Fruit fly (Drosophila melanogaster): ENCODE measurements around the gene Vml.
A peak's percentile ranks its signal among the peaks of the same experiment; 100 is the strongest.

The Vml gene

DNA sequence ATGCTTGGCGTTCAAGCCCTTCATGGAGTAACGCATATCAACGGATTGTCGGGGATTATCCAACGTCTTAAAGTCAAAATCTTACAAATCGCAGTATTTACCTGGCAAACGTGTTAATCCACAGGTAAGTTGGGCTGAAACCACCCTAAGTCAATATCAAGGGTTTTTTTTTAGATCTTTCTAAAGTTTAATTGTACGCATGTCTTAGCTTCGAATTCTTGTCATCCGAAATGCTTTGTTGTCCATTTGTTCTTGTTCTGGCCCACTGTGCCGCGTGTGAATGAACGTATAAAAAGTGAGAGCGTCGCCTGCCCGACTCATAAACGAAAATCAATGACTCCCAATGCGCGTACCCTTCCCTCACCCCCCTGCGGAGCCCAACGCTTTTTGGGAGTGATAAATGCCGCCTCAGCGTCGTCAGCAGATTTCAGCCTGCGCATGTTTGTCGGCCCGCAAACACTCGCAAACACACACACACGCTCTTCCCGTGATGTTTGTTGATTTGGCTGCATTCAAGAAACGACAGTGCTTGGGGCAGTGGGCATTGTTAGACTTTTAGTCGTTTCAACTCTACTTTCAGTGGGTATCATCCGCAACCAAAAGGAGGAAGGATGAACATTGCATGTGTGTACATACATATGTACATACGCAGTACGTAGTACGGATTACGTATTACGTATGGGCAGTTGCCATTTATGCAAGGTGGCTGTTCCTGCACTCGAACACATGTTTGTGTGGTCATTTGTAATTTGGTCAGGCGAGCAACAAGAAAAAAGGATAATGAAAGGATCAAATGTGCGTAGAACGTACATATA is 20.8 kb downstream of the Vml start (continued):
- TF ChIP-seq nom (GFP tag; optimal IDR thresholded peaks at IDR 0.05) (peak; percentile 82), Nf-YA (GFP tag; IDR thresholded peaks at IDR 0.05) (peak; percentile 64), Scr (GFP tag; IDR thresholded peaks at IDR 0.05; ENCODE audit: partially characterized antibody) (no peak), wdn (GFP tag; IDR thresholded peaks at IDR 0.05) (no peak), Taf1 (GFP tag; IDR thresholded peaks at IDR 0.05) (peak; percentile 64; the same call in 1 of the 2 replicates), CG7928 (GFP tag; optimal IDR thresholded peaks at IDR 0.05) (peak; percentile 66), kay (GFP tag; optimal IDR thresholded peaks at IDR 0.05) (peak; percentile 88), btn (GFP tag; optimal IDR thresholded peaks at IDR 0.05) (peak; percentile 88), CG18476 (GFP tag; optimal IDR thresholded peaks at IDR 0.05) (peak; percentile 90)

DNA sequence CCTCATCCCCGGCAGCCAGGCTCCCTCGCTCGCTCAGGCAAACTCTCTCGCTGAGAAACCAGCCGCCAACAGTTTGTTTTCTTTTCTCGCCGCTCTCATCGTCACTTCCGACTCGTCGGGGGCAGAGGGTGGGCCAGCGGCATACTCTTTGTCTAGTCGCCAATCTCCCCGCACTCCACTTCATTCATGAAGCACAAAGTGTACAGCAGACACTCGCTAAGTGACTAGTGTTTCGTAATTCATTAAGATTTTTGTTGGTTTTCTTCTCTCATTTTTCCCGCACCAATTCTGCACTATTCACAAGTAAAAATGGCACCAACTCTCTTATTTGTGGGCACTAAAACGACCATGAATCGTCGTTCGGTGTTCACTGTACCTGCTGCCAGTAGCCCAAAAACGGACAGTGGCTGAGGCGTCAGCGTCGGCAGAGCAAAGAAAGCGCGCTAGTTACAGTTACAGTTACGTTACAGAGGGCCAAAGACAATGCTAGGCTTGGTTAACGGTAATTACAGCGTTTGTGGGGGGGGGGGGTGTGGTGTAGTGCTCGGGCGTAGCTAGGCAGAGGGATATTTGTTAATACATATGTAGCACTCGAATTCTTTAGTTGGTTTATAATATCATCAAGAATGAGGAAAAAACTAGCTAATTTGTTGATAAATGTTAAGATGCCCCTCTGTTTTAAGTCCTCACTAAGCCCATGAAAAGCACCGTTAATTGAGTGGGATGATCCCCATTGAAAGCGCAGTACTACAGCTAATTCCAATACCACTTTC is 22.0 kb downstream of the Vml start:
- TF ChIP-seq bab2 (GFP tag; optimal IDR thresholded peaks at IDR 0.05) (peak; percentile 99), E2f1 (GFP tag; IDR thresholded peaks at IDR 0.05) (peak; percentile 98), Atf3 (GFP tag; optimal IDR thresholded peaks at IDR 0.05) (peak; percentile 98), ranshi (GFP tag; IDR thresholded peaks at IDR 0.05) (peak; percentile 99), trem (tag; optimal IDR thresholded peaks at IDR 0.05) (peak; percentile 94), peb (GFP tag; IDR thresholded peaks at IDR 0.05) (peak; percentile 97), CG10979 (tag; optimal IDR thresholded peaks at IDR 0.05) (peak; percentile 97), CG18262 (tag; optimal IDR thresholded peaks at IDR 0.05) (peak; percentile 98), NC2α (GFP tag; optimal IDR thresholded peaks at IDR 0.05) (peak; percentile 98), CG4282 (GFP tag; optimal IDR thresholded peaks at IDR 0.05) (peak; percentile 98), row (GFP tag; IDR thresholded peaks at IDR 0.05) (peak; percentile 99), CG7786 (GFP tag; optimal IDR thresholded peaks at IDR 0.05) (peak; percentile 99), sima (GFP tag; optimal IDR thresholded peaks at IDR 0.05) (peak; percentile 96), Dbx (GFP tag; IDR thresholded peaks at IDR 0.05) (peak; percentile 96), HHEX (GFP tag; optimal IDR thresholded peaks at IDR 0.05) (peak; percentile 98), CG14050 (GFP tag; IDR thresholded peaks at IDR 0.05) (peak; percentile 98), CG5953 (GFP tag; IDR thresholded peaks at IDR 0.05) (peak; percentile 98), CG6175 (GFP tag; IDR thresholded peaks at IDR 0.05) (peak; percentile 95), CG2129 (GFP tag; IDR thresholded peaks at IDR 0.05; ENCODE audit: partially characterized antibody) (no peak), scrt (GFP tag; optimal IDR thresholded peaks at IDR 0.05) (peak; percentile 96), pzg (GFP tag; optimal IDR thresholded peaks at IDR 0.05) (peak; percentile 33), CG7556 (GFP tag; optimal IDR thresholded peaks at IDR 0.05) (peak; percentile 99), CG17385 (GFP tag; optimal IDR thresholded peaks at IDR 0.05) (peak; percentile 97), CG9876 (GFP tag; optimal IDR thresholded peaks at IDR 0.05) (peak; percentile 98), GATAe (GFP tag; conservative IDR thresholded peaks at IDR 0.05) (peak; percentile 83), CG1647 (GFP tag; optimal IDR thresholded peaks at IDR 0.05) (peak; percentile 99), CG3838 (GFP tag; optimal IDR thresholded peaks at IDR 0.05) (peak; percentile 95), Hr3 (GFP tag; optimal IDR thresholded peaks at IDR 0.05) (peak; percentile 99), NfI (GFP tag; optimal IDR thresholded peaks at IDR 0.05) (peak; percentile 99), onecut (GFP tag; IDR thresholded peaks at IDR 0.05) (peak; percentile 96), Oli (tag; optimal IDR thresholded peaks at IDR 0.05) (peak; percentile 99), Chrac-16 (GFP tag; optimal IDR thresholded peaks at IDR 0.05) (peak; percentile 99), trh (GFP tag; optimal IDR thresholded peaks at IDR 0.05) (peak; percentile 96), CG13287 (GFP tag; IDR thresholded peaks at IDR 0.05; ENCODE audit: partially characterized antibody) (peak; percentile 13; the same call in 1 of the 2 replicates), CG4360 (GFP tag; IDR thresholded peaks at IDR 0.05) (peak; percentile 79), CG2875 (GFP tag; optimal IDR thresholded peaks at IDR 0.05) (peak; percentile 99), phol (tag; optimal IDR thresholded peaks at IDR 0.05) (peak; percentile 97), CG12219 (GFP tag; optimal IDR thresholded peaks at IDR 0.05) (peak; percentile 99)

Measured in whole organism, embryonic.